Fruit fly (Drosophila melanogaster): ENCODE measurements around the gene CG4829.
A peak's percentile ranks its signal among the peaks of the same experiment; 100 is the strongest.

Gene CG4829

dm6 chrX:16822080-16822479, 10.6 kb downstream of the CG4829 start (continued):
- TF ChIP-seq CG18619 (GFP tag; optimal IDR thresholded peaks at IDR 0.05) (no peak), Dbx (GFP tag; IDR thresholded peaks at IDR 0.05) (0 out of 3 replicates have a peak, but pooled peaks have one; percentile 31), CG17186 (GFP tag; optimal IDR thresholded peaks at IDR 0.05) (no peak), CG6765 (GFP tag; optimal IDR thresholded peaks at IDR 0.05) (no peak), CG17568 (GFP tag; optimal IDR thresholded peaks at IDR 0.05) (peak; percentile 9), CG13424 (tag; optimal IDR thresholded peaks at IDR 0.05) (peak; percentile 60), Nf-YC (tag; optimal IDR thresholded peaks at IDR 0.05) (no peak), Max (GFP tag; optimal IDR thresholded peaks at IDR 0.05) (no peak), crp (GFP tag; optimal IDR thresholded peaks at IDR 0.05) (no peak), ind (GFP tag; optimal IDR thresholded peaks at IDR 0.05) (peak; percentile 19), CG4854 (GFP tag; optimal IDR thresholded peaks at IDR 0.05) (no peak), CG12942 (GFP tag; optimal IDR thresholded peaks at IDR 0.05) (no peak), Xbp1 (GFP tag; optimal IDR thresholded peaks at IDR 0.05) (peak; percentile 46), tio (GFP tag; optimal IDR thresholded peaks at IDR 0.05) (peak; percentile 38), Dip2 (GFP tag; IDR thresholded peaks at IDR 0.05) (no peak), CG30403 (GFP tag; optimal IDR thresholded peaks at IDR 0.05) (peak; percentile 46), vvl (GFP tag; IDR thresholded peaks at IDR 0.05) (peak; percentile 76), CG5245 (GFP tag; optimal IDR thresholded peaks at IDR 0.05) (peak; percentile 13), btn (GFP tag; optimal IDR thresholded peaks at IDR 0.05) (no peak), CHES-1-like (GFP tag; optimal IDR thresholded peaks at IDR 0.05) (no peak), CG8388 (GFP tag; optimal IDR thresholded peaks at IDR 0.05) (peak; percentile 37), CG11093 (GFP tag; IDR thresholded peaks at IDR 0.05) (peak; percentile 25; the same call in 1 of the 3 replicates), Gsc (GFP tag; IDR thresholded peaks at IDR 0.05) (no peak), gce (GFP tag; IDR thresholded peaks at IDR 0.05) (no peak), CG3281 (GFP tag; optimal IDR thresholded peaks at IDR 0.05) (no peak), CG9817 (tag; optimal IDR thresholded peaks at IDR 0.05) (peak; percentile 18), CG18599 (GFP tag; optimal IDR thresholded peaks at IDR 0.05) (peak; percentile 58), Awh (GFP tag; IDR thresholded peaks at IDR 0.05) (peak; percentile 61; the same call in 1 of the 2 replicates), lmd (GFP tag; IDR thresholded peaks at IDR 0.05) (peak; percentile 58), CG34422 (GFP tag; IDR thresholded peaks at IDR 0.05) (peak; percentile 38; the same call in 1 of the 3 replicates), CG12744 (GFP tag; optimal IDR thresholded peaks at IDR 0.05) (no peak), peb (GFP tag; IDR thresholded peaks at IDR 0.05) (peak; percentile 37; the same call in 1 of the 2 replicates), scrt (GFP tag; optimal IDR thresholded peaks at IDR 0.05) (peak; percentile 1), schlank (tag; optimal IDR thresholded peaks at IDR 0.05) (no peak), Sox100B (GFP tag; optimal IDR thresholded peaks at IDR 0.05) (peak; percentile 22), CG8924 (tag; optimal IDR thresholded peaks at IDR 0.05) (peak; percentile 37), Doc2 (GFP tag; IDR thresholded peaks at IDR 0.05) (no peak), NFAT (GFP tag; IDR thresholded peaks at IDR 0.05) (no peak), Gug (GFP tag; IDR thresholded peaks at IDR 0.05) (peak; percentile 16; the same call in 1 of the 4 replicates), p53 (GFP tag; optimal IDR thresholded peaks at IDR 0.05) (no peak), wdn (GFP tag; IDR thresholded peaks at IDR 0.05) (no peak), gro (GFP tag; optimal IDR thresholded peaks at IDR 0.05) (no peak), Atf6 (GFP tag; IDR thresholded peaks at IDR 0.05) (peak; percentile 47; the same call in 1 of the 2 replicates), her (GFP tag; optimal IDR thresholded peaks at IDR 0.05) (no peak), Kr (GFP tag; optimal IDR thresholded peaks at IDR 0.05) (no peak), CG14965 (GFP tag; optimal IDR thresholded peaks at IDR 0.05; ENCODE audit: borderline replicate concordance) (no peak), nerfin-2 (GFP tag; IDR thresholded peaks at IDR 0.05; ENCODE audit: partially characterized antibody) (no peak), gsb (GFP tag; IDR thresholded peaks at IDR 0.05) (0 out of 2 replicates have a peak, but pooled peaks have one; percentile 23), bbx (GFP tag; IDR thresholded peaks at IDR 0.05; ENCODE audit: partially characterized antibody) (no peak), CG13894 (tag; optimal IDR thresholded peaks at IDR 0.05) (no peak), tin (GFP tag; optimal IDR thresholded peaks at IDR 0.05) (peak; percentile 52)

Measured in whole organism, embryonic.